Worm (Caenorhabditis elegans) whole organism, L1 larva: Measurements from ENCODE around the gene eng-1.

Experiments used
- ceh-63 ChIP-seq: fragments of 200-800 bp; sonication (Bioruptor generic); optimal IDR thresholded peaks from 2 replicates; lab custom pipeline; 2018; ENCODE audit warnings: mild to moderate bottlenecking, missing genetic modification characterization, missing compliant biosample characterization
- nhr-237 ChIP-seq: fragments of 150-350 bp; optimal IDR thresholded peaks from 2 replicates; lab custom pipeline; 2014; ENCODE audit warnings: missing biosample characterization, missing genetic modification characterization
- nhr-84 ChIP-seq: sonication (generic microtip); optimal IDR thresholded peaks from 2 replicates; lab custom pipeline; 2017; ENCODE audit warnings: missing biosample characterization, missing genetic modification characterization
- pag-3 ChIP-seq: sonication (generic microtip); optimal IDR thresholded peaks from 2 replicates; lab custom pipeline; 2017; ENCODE audit warnings: missing genetic modification characterization, mild to moderate bottlenecking, missing compliant biosample characterization, antibody characterized with exemption, borderline replicate concordance; ENCODE audit not compliant: insufficient read depth
- skn-1 ChIP-seq: fragments of 150-350 bp; optimal IDR thresholded peaks from 2 replicates; lab custom pipeline; 2014; ENCODE audit warnings: missing biosample characterization, missing genetic modification characterization
- snpc-4 ChIP-seq: fragments of 150-350 bp; optimal IDR thresholded peaks from 2 replicates; lab custom pipeline; 2014; ENCODE audit warnings: missing biosample characterization, missing genetic modification characterization
- sup-37 ChIP-seq: fragments of 200-800 bp; sonication (Bioruptor generic); optimal IDR thresholded peaks from 2 replicates; lab custom pipeline; 2018; ENCODE audit warnings: mild to moderate bottlenecking, missing genetic modification characterization, missing compliant biosample characterization
- unc-98 ChIP-seq: fragments of 200-800 bp; sonication (Bioruptor generic); IDR thresholded peaks from 2 replicates; pipeline ENCODE4 v1.3.6; 2022; ENCODE audit warnings: missing genetic modification characterization, missing compliant biosample characterization
- vab-15 ChIP-seq: sonication (generic microtip); optimal IDR thresholded peaks from 2 replicates; lab custom pipeline; 2017; ENCODE audit warnings: missing genotype, mild to moderate bottlenecking, missing genetic modification characterization, missing compliant biosample characterization
- ztf-11 ChIP-seq, 2 experiments: sonication (generic microtip); optimal IDR thresholded peaks; 2 replicates each; lab custom pipeline; 2016 to 2017; ENCODE audit warnings: missing genetic modification characterization in 2 of 2, missing biosample characterization in 1 of 2, missing compliant biosample characterization in 1 of 2

ce11 chrIII:5900709-5901108 is 32.4 kb upstream of the eng-1 start:
- no peak for TF ChIP-seq skn-1
- TF ChIP-seq vab-15: no peak
- TF ChIP-seq snpc-4 (tag; lab: Kevin White, UChicago): no peak
- no peak for TF ChIP-seq unc-98 (GFP tag; lab: Robert Waterston, UW)
- no peak for TF ChIP-seq ceh-63 (GFP tag; lab: Kevin White, UChicago)
- no peak for TF ChIP-seq nhr-237 (tag; lab: Kevin White, UChicago)
- TF ChIP-seq pag-3 (tag; lab: Kevin White, UChicago): no peak
- TF ChIP-seq ztf-11 (tag; optimal IDR thresholded peaks at IDR 0.05; lab: Kevin White, UChicago): no peak
- TF ChIP-seq nhr-84 (tag; lab: Kevin White, UChicago): no peak
- TF ChIP-seq sup-37 (GFP tag; lab: Kevin White, UChicago): no peak
